Fruit fly (Drosophila melanogaster): ENCODE results near the gene CG3556.

dm6 chrX:4520879-4521278, 9.2 kb upstream of the CG3556 start:
- no peak for TF ChIP-seq CTCF (optimal IDR thresholded peaks at IDR 0.05)
- no peak for TF ChIP-seq CG8478 (optimal IDR thresholded peaks at IDR 0.05)
